Worm (Caenorhabditis elegans) whole organism, L2 larva: ENCODE results near the gene pan-1.

Experiments used
- C34F6.9 ChIP-seq: fragments of 150-350 bp; optimal IDR thresholded peaks from 2 replicates; lab custom pipeline; 2014; ENCODE audit warnings: missing biosample characterization, missing genetic modification characterization
- F13H6.1 ChIP-seq: sonication (generic microtip); optimal IDR thresholded peaks from 2 replicates; lab custom pipeline; 2016; ENCODE audit warnings: missing genetic modification characterization, missing compliant biosample characterization
- R02D3.7 ChIP-seq: fragments of 150-350 bp; optimal IDR thresholded peaks from 2 replicates; lab custom pipeline; 2014; ENCODE audit warnings: missing biosample characterization, missing genetic modification characterization
- Y55F3AM.14 ChIP-seq: fragments of 200-800 bp; sonication (Bioruptor generic); optimal IDR thresholded peaks from 2 replicates; lab custom pipeline; 2018; ENCODE audit warnings: mild to moderate bottlenecking, missing genetic modification characterization, missing compliant biosample characterization
- ZK546.5 ChIP-seq: sonication (generic microtip); optimal IDR thresholded peaks from 2 replicates; lab custom pipeline; 2017; ENCODE audit warnings: missing biosample characterization, missing genetic modification characterization
- alr-1 ChIP-seq: fragments of 150-350 bp; optimal IDR thresholded peaks from 2 replicates; lab custom pipeline; 2014; ENCODE audit warnings: missing biosample characterization, missing genetic modification characterization
- aly-2 ChIP-seq: fragments of 150-350 bp; optimal IDR thresholded peaks from 2 replicates; lab custom pipeline; 2014; ENCODE audit warnings: missing biosample characterization, missing genetic modification characterization
- ama-1 ChIP-seq: fragments of 150-350 bp; optimal IDR thresholded peaks from 2 replicates; lab custom pipeline; 2018; ENCODE audit warnings: inconsistent platforms
- blmp-1 ChIP-seq: sonication (generic microtip); optimal IDR thresholded peaks from 2 replicates; lab custom pipeline; 2017; ENCODE audit warnings: missing genetic modification characterization, mild to moderate bottlenecking, missing compliant biosample characterization, antibody characterized with exemption, moderate library complexity; ENCODE audit not compliant: insufficient read depth
- ceh-16 ChIP-seq: fragments of 150-350 bp; optimal IDR thresholded peaks from 2 replicates; lab custom pipeline; 2014; ENCODE audit warnings: missing biosample characterization, missing genetic modification characterization
- ceh-82 ChIP-seq: fragments of 150-350 bp; optimal IDR thresholded peaks from 2 replicates; lab custom pipeline; 2014; ENCODE audit warnings: missing biosample characterization, missing genetic modification characterization
- crh-2 ChIP-seq: sonication (generic microtip); optimal IDR thresholded peaks from 2 replicates; lab custom pipeline; 2017; ENCODE audit warnings: missing biosample characterization, missing genetic modification characterization
- dmd-4 ChIP-seq: sonication (generic microtip); optimal IDR thresholded peaks from 2 replicates; lab custom pipeline; 2017; ENCODE audit warnings: missing biosample characterization, missing genetic modification characterization
- egl-27 ChIP-seq: sonication (generic microtip); optimal IDR thresholded peaks from 3 replicates; lab custom pipeline; 2017; ENCODE audit warnings: missing biosample characterization, missing genetic modification reagents, missing genetic modification characterization
- elt-1 ChIP-seq: fragments of 150-350 bp; optimal IDR thresholded peaks from 2 replicates; lab custom pipeline; 2014; ENCODE audit warnings: missing biosample characterization, missing genetic modification characterization
- elt-3 ChIP-seq: sonication (generic microtip); optimal IDR thresholded peaks from 2 replicates; lab custom pipeline; 2017; ENCODE audit warnings: missing biosample characterization, missing genetic modification characterization
- fos-1 ChIP-seq: fragments of 150-350 bp; optimal IDR thresholded peaks from 2 replicates; lab custom pipeline; 2014; ENCODE audit warnings: missing biosample characterization, missing genetic modification characterization
- gmeb-1 ChIP-seq: fragments of 150-350 bp; optimal IDR thresholded peaks from 2 replicates; lab custom pipeline; 2014; ENCODE audit warnings: missing biosample characterization, missing genetic modification characterization
- lin-11 ChIP-seq: fragments of 150-350 bp; sonication (generic microtip); optimal IDR thresholded peaks from 2 replicates; lab custom pipeline; 2014; ENCODE audit warnings: missing biosample characterization, missing genetic modification characterization, inconsistent platforms, mixed read lengths
- lsy-2 ChIP-seq, 2 experiments: fragments of 150-350 bp in 1 of 2; sonication (generic microtip) in 1 of 2; optimal IDR thresholded peaks; 2 replicates each; lab custom pipeline; 2014 to 2017; ENCODE audit warnings: missing biosample characterization in 2 of 2, missing genetic modification characterization in 2 of 2
- mab-5 ChIP-seq: fragments of 150-350 bp; optimal IDR thresholded peaks from 2 replicates; lab custom pipeline; 2014; ENCODE audit warnings: missing biosample characterization, missing genetic modification characterization
- mbf-1 ChIP-seq: sonication (generic microtip); optimal IDR thresholded peaks from 2 replicates; lab custom pipeline; 2017; ENCODE audit warnings: missing biosample characterization, missing genetic modification characterization
- mdl-1 ChIP-seq, 2 experiments: fragments of 150-350 bp in 1 of 2; sonication (generic microtip) in 1 of 2; optimal IDR thresholded peaks; 2 replicates each; lab custom pipeline; 2017; ENCODE audit warnings: missing biosample characterization in 2 of 2, missing genetic modification characterization in 2 of 2
- nhr-10 ChIP-seq: sonication (generic microtip); optimal IDR thresholded peaks from 2 replicates; lab custom pipeline; 2017; ENCODE audit warnings: missing biosample characterization, missing genetic modification characterization
- nhr-11 ChIP-seq: fragments of 150-350 bp; optimal IDR thresholded peaks from 2 replicates; lab custom pipeline; 2014; ENCODE audit warnings: missing biosample characterization, missing genetic modification characterization
- nhr-129 ChIP-seq: fragments of 150-350 bp; optimal IDR thresholded peaks from 2 replicates; lab custom pipeline; 2014; ENCODE audit warnings: missing biosample characterization, missing genetic modification characterization
- nhr-21 ChIP-seq: fragments of 150-350 bp; optimal IDR thresholded peaks from 2 replicates; lab custom pipeline; 2014; ENCODE audit warnings: missing biosample characterization, missing genetic modification characterization
- nhr-23 ChIP-seq: fragments of 150-350 bp; optimal IDR thresholded peaks from 2 replicates; lab custom pipeline; 2014; ENCODE audit warnings: missing biosample characterization, missing genetic modification reagents, missing genetic modification characterization
- nhr-237 ChIP-seq: fragments of 150-350 bp; optimal IDR thresholded peaks from 2 replicates; lab custom pipeline; 2014; ENCODE audit warnings: missing biosample characterization, missing genetic modification characterization
- nhr-25 ChIP-seq: fragments of 150-350 bp; sonication (generic microtip); optimal IDR thresholded peaks from 3 replicates; lab custom pipeline; 2014; ENCODE audit warnings: missing biosample characterization, missing genetic modification characterization
- nhr-77 ChIP-seq: fragments of 150-350 bp; optimal IDR thresholded peaks from 2 replicates; lab custom pipeline; 2014; ENCODE audit warnings: missing biosample characterization, missing genetic modification characterization
- peb-1 ChIP-seq: fragments of 150-350 bp; optimal IDR thresholded peaks from 2 replicates; lab custom pipeline; 2014; ENCODE audit warnings: missing biosample characterization, missing genetic modification characterization
- sem-4 ChIP-seq: fragments of 150-350 bp; optimal IDR thresholded peaks from 2 replicates; lab custom pipeline; 2014; ENCODE audit warnings: missing biosample characterization, missing genetic modification reagents, missing genetic modification characterization
- skn-1 ChIP-seq: sonication (generic microtip); optimal IDR thresholded peaks from 2 replicates; lab custom pipeline; 2017; ENCODE audit warnings: missing biosample characterization, missing genetic modification characterization
- sma-3 ChIP-seq: sonication (generic microtip); optimal IDR thresholded peaks from 2 replicates; lab custom pipeline; 2016; ENCODE audit warnings: missing genetic modification reagents, missing genetic modification characterization, missing compliant biosample characterization
- sma-9 ChIP-seq, 2 experiments: fragments of 150-350 bp in 1 of 2; sonication (generic microtip) in 1 of 2; optimal IDR thresholded peaks; 2 replicates each; lab custom pipeline; 2014 to 2016; ENCODE audit warnings: missing genetic modification characterization in 2 of 2, mild to moderate bottlenecking in 1 of 2, missing biosample characterization in 1 of 2, missing compliant biosample characterization in 1 of 2, missing genetic modification reagents in 1 of 2, moderate library complexity in 1 of 2
- snpc-4 ChIP-seq: fragments of 150-350 bp; optimal IDR thresholded peaks from 2 replicates; lab custom pipeline; 2014; ENCODE audit warnings: missing biosample characterization, missing genetic modification characterization
- unc-39 ChIP-seq: fragments of 150-350 bp; optimal IDR thresholded peaks from 2 replicates; lab custom pipeline; 2014; ENCODE audit warnings: missing biosample characterization, missing genetic modification characterization
- unc-55 ChIP-seq: fragments of 150-350 bp; sonication (generic microtip); optimal IDR thresholded peaks from 3 replicates; lab custom pipeline; 2014; ENCODE audit warnings: missing biosample characterization, missing genetic modification reagents, missing genetic modification characterization
- zag-1 ChIP-seq: fragments of 150-350 bp; optimal IDR thresholded peaks from 2 replicates; lab custom pipeline; 2014; ENCODE audit warnings: missing biosample characterization, missing genetic modification characterization
- ztf-1 ChIP-seq: fragments of 200-800 bp; sonication (Bioruptor generic); conservative IDR thresholded peaks from 2 replicates; pipeline ENCODE4 v1.3.6; 2022; ENCODE audit warnings: missing genetic modification characterization, missing compliant biosample characterization
- ztf-11 ChIP-seq: sonication (generic microtip); optimal IDR thresholded peaks from 2 replicates; lab custom pipeline; 2017; ENCODE audit warnings: missing biosample characterization, missing genetic modification characterization
- ztf-4 ChIP-seq: fragments of 150-350 bp; optimal IDR thresholded peaks from 2 replicates; lab custom pipeline; 2014; ENCODE audit warnings: missing biosample characterization, missing genetic modification characterization

Gene pan-1

ce11 chrIII:4581495-4581894 lies 19.0 kb downstream of the pan-1 start, which contains the start of gene F35G12.12:
Gene F35G12.12 (plus strand): TSS chrIII:4581795.
- no peak for TF ChIP-seq ztf-1
- TF ChIP-seq dmd-4 (tag; lab: Kevin White, UChicago), result no peak

ce11 chrIII:4584068-4584566 lies 21.6 kb downstream of the pan-1 start, which contains the start of gene F35G12.5:
Gene F35G12.5 (plus strand): TSS chrIII:4584118.
- TF ChIP-seq unc-39 (tag; lab: Kevin White, UChicago) (no peak), unc-55 (GFP tag; lab: Kevin White, UChicago) (no peak), elt-1 (tag; lab: Kevin White, UChicago) (no peak), ZK546.5 (tag; lab: Kevin White, UChicago) (no peak), ztf-1 (no peak), ama-1 (no peak), crh-2 (tag; lab: Kevin White, UChicago) (no peak), ceh-16 (tag; lab: Kevin White, UChicago) (no peak), sem-4 (tag; lab: Kevin White, UChicago) (no peak), nhr-23 (no peak), nhr-237 (tag; lab: Kevin White, UChicago) (no peak), ztf-11 (tag; lab: Kevin White, UChicago) (no peak), sma-3 (no peak), snpc-4 (no peak), nhr-21 (tag; lab: Kevin White, UChicago) (no peak), sma-9 (GFP tag; optimal IDR thresholded peaks at IDR 0.05; lab: Kevin White, UChicago) (no peak), sma-9 (tag; optimal IDR thresholded peaks at IDR 0.05; lab: Kevin White, UChicago) (no peak), F13H6.1 (tag; lab: Kevin White, UChicago) (no peak)

ce11 chrIII:4587177-4587576 lies 24.6 kb downstream of the pan-1 start, which contains the start of the genes F35G12.7 and smc-4:
Gene F35G12.7 (minus strand): TSS chrIII:4587330.
Gene smc-4 (plus strand): TSS chrIII:4587501.
- peak; percentile 81 for TF ChIP-seq gmeb-1
- TF ChIP-seq nhr-10, result no peak
- TF ChIP-seq peb-1, result no peak
- no peak for TF ChIP-seq skn-1 (tag; lab: Kevin White, UChicago)
- TF ChIP-seq nhr-21 (tag; lab: Kevin White, UChicago), result peak; percentile 29
- peak; percentile 72 for TF ChIP-seq unc-55 (GFP tag; lab: Kevin White, UChicago)
- no peak for TF ChIP-seq ztf-1
- no peak for TF ChIP-seq alr-1 (tag; lab: Kevin White, UChicago)
- no peak for TF ChIP-seq nhr-77 (tag; lab: Kevin White, UChicago)
- TF ChIP-seq blmp-1, result no peak
- TF ChIP-seq ZK546.5 (tag; lab: Kevin White, UChicago), result no peak
- no peak for TF ChIP-seq R02D3.7
- no peak for TF ChIP-seq unc-39 (tag; lab: Kevin White, UChicago)
- no peak for TF ChIP-seq sem-4 (tag; lab: Kevin White, UChicago)
- no peak for TF ChIP-seq nhr-237 (tag; lab: Kevin White, UChicago)
- TF ChIP-seq egl-27 (tag; lab: Kevin White, UChicago), result no peak
- no peak for TF ChIP-seq nhr-23
- TF ChIP-seq aly-2 (tag; lab: Kevin White, UChicago), result no peak
- TF ChIP-seq nhr-11 (tag; lab: Kevin White, UChicago), result no peak
- peak; percentile 33 for TF ChIP-seq F13H6.1 (tag; lab: Kevin White, UChicago)
- TF ChIP-seq sma-9 (GFP tag; optimal IDR thresholded peaks at IDR 0.05; lab: Kevin White, UChicago), result peak; percentile 54
- TF ChIP-seq sma-9 (tag; optimal IDR thresholded peaks at IDR 0.05; lab: Kevin White, UChicago), result no peak
- TF ChIP-seq fos-1 (tag; lab: Kevin White, UChicago), result peak; percentile 31
- TF ChIP-seq mdl-1 (tag; optimal IDR thresholded peaks at IDR 0.05; lab: Kevin White, UChicago), result no peak
- no peak for TF ChIP-seq ceh-16 (tag; lab: Kevin White, UChicago)
- no peak for TF ChIP-seq mbf-1 (tag; lab: Kevin White, UChicago)
- TF ChIP-seq nhr-25 (tag; lab: Kevin White, UChicago), result no peak
- no peak for TF ChIP-seq mab-5 (tag; lab: Kevin White, UChicago)
- peak; percentile 69 for TF ChIP-seq nhr-129 (tag; lab: Kevin White, UChicago)
- no peak for TF ChIP-seq ztf-4 (tag; lab: Kevin White, UChicago)
- no peak for TF ChIP-seq zag-1 (tag; lab: Kevin White, UChicago)
- TF ChIP-seq Y55F3AM.14, result no peak
- peak; percentile 80 to 95 for TF ChIP-seq lsy-2 (tag; optimal IDR thresholded peaks at IDR 0.05; lab: Kevin White, UChicago)
- TF ChIP-seq ceh-82, result no peak
- peak; percentile 69 for TF ChIP-seq C34F6.9 (tag; lab: Kevin White, UChicago)
- no peak for TF ChIP-seq snpc-4
- peak; percentile 37 for TF ChIP-seq crh-2 (tag; lab: Kevin White, UChicago)
- TF ChIP-seq sma-3, result peak; percentile 7
- TF ChIP-seq lin-11, result peak; percentile 38
- TF ChIP-seq elt-3 (tag; lab: Kevin White, UChicago), result no peak
